Fruit fly (Drosophila melanogaster): ENCODE results near the gene Idgf2.

DNA sequence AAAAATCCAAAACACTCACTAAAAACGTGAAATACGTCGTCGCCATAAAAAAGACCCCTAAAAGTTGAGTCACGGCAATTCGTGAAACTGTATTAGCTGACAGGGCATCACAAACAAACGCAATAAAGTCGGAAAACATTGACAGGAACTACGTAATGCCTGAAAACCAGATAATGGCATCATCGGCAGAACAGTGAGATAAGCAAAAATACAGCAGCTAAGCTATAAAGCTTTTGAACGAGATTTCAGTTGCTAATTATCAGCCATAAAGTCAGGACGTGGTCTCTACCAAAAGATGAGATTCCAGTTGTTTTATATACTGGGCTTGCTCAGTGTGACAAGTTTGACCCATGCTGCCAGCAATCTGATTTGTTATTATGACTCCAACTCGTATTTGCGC lies 2.1 kb upstream of the Idgf2 start, which contains the start of gene Idgf1:
- TF ChIP-seq CG8478 (optimal IDR thresholded peaks at IDR 0.05): no peak
- TF ChIP-seq psq (optimal IDR thresholded peaks at IDR 0.05): no peak
